Worm (Caenorhabditis elegans): ENCODE results near the gene ZK1307.2.

ZK1307.2 gene

DNA sequence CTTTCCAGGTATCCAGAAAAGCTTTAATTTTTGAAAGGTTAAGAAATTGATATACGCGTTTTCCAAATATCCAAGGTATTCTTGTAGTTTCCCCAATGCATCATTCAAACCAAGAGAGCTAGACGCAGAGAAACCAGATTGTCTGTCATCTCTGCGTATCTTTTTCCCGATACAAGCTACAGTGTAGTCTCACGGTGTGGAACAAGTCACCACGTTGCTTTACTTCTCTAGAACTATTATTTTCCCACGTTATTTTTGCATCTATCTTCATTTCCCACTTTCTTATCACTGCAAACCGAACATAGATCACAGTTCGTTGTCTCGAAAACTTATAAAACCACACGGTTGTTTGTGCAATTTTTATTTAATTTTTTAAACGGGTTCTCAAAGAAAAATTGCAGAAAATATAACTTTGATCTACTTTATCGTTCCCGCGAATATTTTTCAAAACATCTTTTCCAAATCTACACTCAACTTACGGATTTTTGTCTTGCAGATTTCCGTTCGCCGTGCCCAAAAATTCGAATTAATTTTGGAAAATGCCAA lies 2.5 kb upstream of the ZK1307.2 start, which contains the start of gene gstk-1 (continued):
- TF ChIP-seq lin-13 (GFP tag; optimal IDR thresholded peaks at IDR 0.05) (no peak), unc-62 (GFP tag; optimal IDR thresholded peaks at IDR 0.05) (no peak), unc-98 (GFP tag; IDR thresholded peaks at IDR 0.05) (no peak), hlh-17 (GFP tag; optimal IDR thresholded peaks at IDR 0.05; ENCODE audit: borderline replicate concordance) (no peak), lin-39 (tag; optimal IDR thresholded peaks at IDR 0.05) (no peak), unc-130 (tag; optimal IDR thresholded peaks at IDR 0.05) (no peak), ces-1 (GFP tag; optimal IDR thresholded peaks at IDR 0.05) (no peak), fos-1 (tag; optimal IDR thresholded peaks at IDR 0.05) (no peak), swsn-7 (tag; optimal IDR thresholded peaks at IDR 0.05) (no peak), lin-14 (GFP tag; optimal IDR thresholded peaks at IDR 0.05) (peak; percentile 10), mab-9 (GFP tag; IDR thresholded peaks at IDR 0.05) (no peak), snu-23 (GFP tag; optimal IDR thresholded peaks at IDR 0.05) (peak; percentile 13), nhr-47 (tag; optimal IDR thresholded peaks at IDR 0.05) (peak; percentile 39), dpl-1 (GFP tag; optimal IDR thresholded peaks at IDR 0.05) (no peak), pqm-1 (tag; optimal IDR thresholded peaks at IDR 0.05) (no peak), nhr-28 (tag; optimal IDR thresholded peaks at IDR 0.05) (no peak), blmp-1 (tag; optimal IDR thresholded peaks at IDR 0.05) (peak; percentile 31), nhr-11 (tag; optimal IDR thresholded peaks at IDR 0.05) (peak; percentile 13), mep-1 (tag; optimal IDR thresholded peaks at IDR 0.05) (no peak), nhr-71 (tag; optimal IDR thresholded peaks at IDR 0.05) (peak; percentile 57), nhr-84 (tag; optimal IDR thresholded peaks at IDR 0.05) (no peak), xbp-1 (tag; optimal IDR thresholded peaks at IDR 0.05) (no peak), aly-2 (tag; optimal IDR thresholded peaks at IDR 0.05) (no peak), jun-1 (tag; optimal IDR thresholded peaks at IDR 0.05) (no peak), ceh-82 (tag; optimal IDR thresholded peaks at IDR 0.05) (no peak), tbx-2 (tag; optimal IDR thresholded peaks at IDR 0.05) (peak; percentile 9), snpc-4 (tag; optimal IDR thresholded peaks at IDR 0.05) (no peak), vab-15 (tag; optimal IDR thresholded peaks at IDR 0.05) (no peak), lin-15B (tag; optimal IDR thresholded peaks at IDR 0.05) (no peak), elt-2 (tag; optimal IDR thresholded peaks at IDR 0.05) (peak; percentile 68), sox-4 (tag; optimal IDR thresholded peaks at IDR 0.05) (no peak), efl-3 (GFP tag; optimal IDR thresholded peaks at IDR 0.05) (no peak), ztf-11 (tag; optimal IDR thresholded peaks at IDR 0.05) (no peak), Y116A8C.19 (tag; optimal IDR thresholded peaks at IDR 0.05; ENCODE audit: borderline replicate concordance) (no peak), nhr-85 (tag) (peak; percentile 78), irx-1 (tag; optimal IDR thresholded peaks at IDR 0.05) (no peak), hlh-4 (tag; optimal IDR thresholded peaks at IDR 0.05) (no peak), mdl-1 (tag; optimal IDR thresholded peaks at IDR 0.05) (peak in 1 of 2 experiments; percentile 67), fkh-8 (tag; optimal IDR thresholded peaks at IDR 0.05) (no peak), zag-1 (tag; optimal IDR thresholded peaks at IDR 0.05) (no peak), efl-1 (optimal IDR thresholded peaks at IDR 0.05) (peak in 1 of 2 experiments; percentile 13), efl-1 (GFP tag; optimal IDR thresholded peaks at IDR 0.05 in 1 of 2) (no peak), C34B4.2 (tag; optimal IDR thresholded peaks at IDR 0.05) (no peak), zip-4 (GFP tag; optimal IDR thresholded peaks at IDR 0.05) (no peak), unc-30 (tag; optimal IDR thresholded peaks at IDR 0.05) (no peak), grh-1 (GFP tag; IDR thresholded peaks at IDR 0.05) (peak; percentile 31; the same call in 1 of the 2 replicates), fkh-4 (tag; optimal IDR thresholded peaks at IDR 0.05; ENCODE audit: borderline replicate concordance) (no peak), hpl-2 (GFP tag; optimal IDR thresholded peaks at IDR 0.05) (no peak), pag-3 (tag; optimal IDR thresholded peaks at IDR 0.05; ENCODE audit: borderline replicate concordance, insufficient read depth) (no peak), egl-13 (tag; optimal IDR thresholded peaks at IDR 0.05) (no peak), C04F5.9 (tag; optimal IDR thresholded peaks at IDR 0.05) (no peak), ceh-90 (tag; optimal IDR thresholded peaks at IDR 0.05) (no peak), fkh-10 (GFP tag; optimal IDR thresholded peaks at IDR 0.05) (no peak), ama-1 (optimal IDR thresholded peaks at IDR 0.05) (no peak)

Measured in whole organism, L1 larva.